Fruit fly (Drosophila melanogaster): ENCODE data around the gene CG43965.

The CG43965 gene

DNA sequence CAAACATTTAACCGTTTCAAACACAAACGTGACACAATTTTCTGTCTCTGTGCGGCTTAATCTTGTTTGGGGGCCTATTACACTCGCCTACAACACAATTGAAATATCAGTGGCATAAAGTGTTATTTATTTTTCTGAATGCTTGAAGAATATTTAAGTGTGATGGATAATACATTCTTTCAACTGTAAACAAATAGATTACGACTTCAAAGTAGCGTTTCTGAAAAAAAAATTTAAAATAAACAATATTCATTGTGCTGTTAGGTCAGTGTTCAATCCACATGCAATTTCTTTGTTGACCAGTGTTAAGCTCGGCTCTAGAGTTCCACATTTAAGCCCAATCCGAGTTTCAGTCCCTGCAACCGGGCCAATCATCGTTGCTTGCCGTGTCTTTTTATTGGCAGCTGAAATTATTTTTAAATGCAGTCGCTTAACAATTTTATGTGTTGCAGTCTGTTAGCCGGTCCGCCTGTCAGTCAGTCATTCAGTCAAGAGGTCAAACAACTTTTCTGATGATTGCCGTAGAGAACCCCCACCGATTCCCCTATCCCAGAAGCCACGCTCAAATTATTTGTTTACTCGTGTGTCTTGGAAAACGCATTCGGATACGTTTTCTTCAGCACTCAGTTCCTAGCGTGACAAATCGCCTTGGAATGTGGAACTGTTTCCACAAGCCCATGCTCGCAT lies 47.6 kb upstream of the CG43965 start (continued):
- TF ChIP-seq Dp (GFP tag; optimal IDR thresholded peaks at IDR 0.05) (no peak), gsb-n (tag; optimal IDR thresholded peaks at IDR 0.05) (peak; percentile 80), H2.0 (GFP tag; IDR thresholded peaks at IDR 0.05) (peak; percentile 22; the same call in 1 of the 2 replicates), Med (GFP tag) (peak; percentile 63), dmrt99B (tag; optimal IDR thresholded peaks at IDR 0.05) (peak; percentile 86), pita (GFP tag; optimal IDR thresholded peaks at IDR 0.05) (no peak), CG8388 (GFP tag; optimal IDR thresholded peaks at IDR 0.05) (peak; percentile 82), kni (GFP tag; optimal IDR thresholded peaks at IDR 0.05) (peak; percentile 81), CG30431 (GFP tag; optimal IDR thresholded peaks at IDR 0.05) (peak; percentile 31), trh (GFP tag; optimal IDR thresholded peaks at IDR 0.05) (peak; percentile 35), ken (GFP tag; IDR thresholded peaks at IDR 0.05) (peak; percentile 22; the same call in 1 of the 3 replicates), org-1 (GFP tag; optimal IDR thresholded peaks at IDR 0.05) (peak; percentile 47), cato (GFP tag; optimal IDR thresholded peaks at IDR 0.05; ENCODE audit: borderline replicate concordance) (peak; percentile 60), phol (tag; optimal IDR thresholded peaks at IDR 0.05) (peak; percentile 79), crc (GFP tag; optimal IDR thresholded peaks at IDR 0.05) (no peak), CG1832 (GFP tag; optimal IDR thresholded peaks at IDR 0.05) (no peak), CG12155 (GFP tag; optimal IDR thresholded peaks at IDR 0.05) (peak; percentile 55), CG3847 (GFP tag; IDR thresholded peaks at IDR 0.05) (peak; percentile 51), Tbp (GFP tag; optimal IDR thresholded peaks at IDR 0.05) (no peak), CG4617 (GFP tag; optimal IDR thresholded peaks at IDR 0.05; ENCODE audit: borderline replicate concordance) (peak; percentile 16), CG10321 (GFP tag; IDR thresholded peaks at IDR 0.05) (peak; percentile 28; the same call in 1 of the 2 replicates), esg (GFP tag; conservative IDR thresholded peaks at IDR 0.05) (peak; percentile 68), ranshi (GFP tag; IDR thresholded peaks at IDR 0.05) (0 out of 2 replicates have a peak, but pooled peaks have one; percentile 57), HLH4C (GFP tag; IDR thresholded peaks at IDR 0.05; ENCODE audit: partially characterized antibody) (no peak), sc (optimal IDR thresholded peaks at IDR 0.05) (no peak), sc (GFP tag; optimal IDR thresholded peaks at IDR 0.05) (peak; percentile 66), Atf-2 (GFP tag; optimal IDR thresholded peaks at IDR 0.05) (peak; percentile 53), Aef1 (GFP tag; IDR thresholded peaks at IDR 0.05) (0 out of 3 replicates have a peak, but pooled peaks have one; percentile 18), bbx (GFP tag; IDR thresholded peaks at IDR 0.05; ENCODE audit: partially characterized antibody) (no peak), oc (tag; optimal IDR thresholded peaks at IDR 0.05) (peak; percentile 91), zfh2 (GFP tag; optimal IDR thresholded peaks at IDR 0.05) (no peak), Side (GFP tag; optimal IDR thresholded peaks at IDR 0.05) (peak; percentile 52), prd (optimal IDR thresholded peaks at IDR 0.05) (no peak), prd (GFP tag; IDR thresholded peaks at IDR 0.05) (peak; percentile 73), tll (GFP tag; optimal IDR thresholded peaks at IDR 0.05) (no peak), Doc2 (GFP tag; IDR thresholded peaks at IDR 0.05) (no peak), hth (optimal IDR thresholded peaks at IDR 0.05) (no peak), ttk (GFP tag; IDR thresholded peaks at IDR 0.05) (peak; percentile 62), CG17186 (GFP tag; optimal IDR thresholded peaks at IDR 0.05) (no peak), CG15601 (tag; optimal IDR thresholded peaks at IDR 0.05) (peak; percentile 83), lilli (GFP tag; optimal IDR thresholded peaks at IDR 0.05) (peak; percentile 46), CG15696 (tag; optimal IDR thresholded peaks at IDR 0.05) (peak; percentile 38), Rx (GFP tag; IDR thresholded peaks at IDR 0.05) (peak; percentile 35; the same call in 1 of the 2 replicates), CG4282 (GFP tag; optimal IDR thresholded peaks at IDR 0.05) (no peak), CG7556 (GFP tag; optimal IDR thresholded peaks at IDR 0.05) (peak; percentile 75), CG10959 (GFP tag; IDR thresholded peaks at IDR 0.05) (peak; percentile 47; the same call in 1 of the 2 replicates), CG10462 (GFP tag; optimal IDR thresholded peaks at IDR 0.05) (peak; percentile 2), bab2 (GFP tag; optimal IDR thresholded peaks at IDR 0.05) (peak; percentile 45), D (optimal IDR thresholded peaks at IDR 0.05) (no peak), D (GFP tag; optimal IDR thresholded peaks at IDR 0.05) (peak; percentile 62)
